Worm (Caenorhabditis elegans) whole organism, midembryonic: ENCODE data around the gene cex-2.

Experiments
- T22C8.4 ChIP-seq: fragments of 200-800 bp; sonication (Bioruptor generic); IDR thresholded peaks from 2 replicates; pipeline ENCODE4 v1.3.6; 2022; ENCODE audit warnings: missing genetic modification characterization, missing compliant biosample characterization
- flt-1 ChIP-seq: fragments of 200-800 bp; sonication (Bioruptor generic); IDR thresholded peaks from 2 replicates; pipeline ENCODE4 v1.3.6; 2022; ENCODE audit warnings: missing genetic modification characterization, missing compliant biosample characterization
- med-1 ChIP-seq: sonication (generic microtip); optimal IDR thresholded peaks from 2 replicates; lab custom pipeline; 2017; ENCODE audit warnings: missing genetic modification characterization, mild to moderate bottlenecking, missing compliant biosample characterization, antibody characterized with exemption, missing genetic modification reagents; ENCODE audit not compliant: insufficient read depth
- ref-1 ChIP-seq: fragments of 200-800 bp; sonication (Bioruptor generic); conservative IDR thresholded peaks from 2 replicates; pipeline ENCODE4 v1.3.6; 2022; ENCODE audit warnings: missing genetic modification reagents, missing genetic modification characterization, missing compliant biosample characterization
- tab-1 ChIP-seq: fragments of 200-800 bp; sonication (Bioruptor generic); IDR thresholded peaks from 2 replicates; pipeline ENCODE4 v1.3.6; 2022; ENCODE audit warnings: missing genetic modification characterization, missing compliant biosample characterization
- ztf-23 ChIP-seq: fragments of 200-800 bp; sonication (Bioruptor generic); IDR thresholded peaks from 2 replicates; pipeline ENCODE4 v1.3.6; 2022; ENCODE audit warnings: missing genetic modification reagents, missing genetic modification characterization, missing compliant biosample characterization
- ztf-29 ChIP-seq: fragments of 200-800 bp; sonication (Bioruptor generic); IDR thresholded peaks from 2 replicates; pipeline ENCODE4 v1.3.6; 2022; ENCODE audit warnings: missing genetic modification reagents, missing genetic modification characterization, missing compliant biosample characterization

DNA sequence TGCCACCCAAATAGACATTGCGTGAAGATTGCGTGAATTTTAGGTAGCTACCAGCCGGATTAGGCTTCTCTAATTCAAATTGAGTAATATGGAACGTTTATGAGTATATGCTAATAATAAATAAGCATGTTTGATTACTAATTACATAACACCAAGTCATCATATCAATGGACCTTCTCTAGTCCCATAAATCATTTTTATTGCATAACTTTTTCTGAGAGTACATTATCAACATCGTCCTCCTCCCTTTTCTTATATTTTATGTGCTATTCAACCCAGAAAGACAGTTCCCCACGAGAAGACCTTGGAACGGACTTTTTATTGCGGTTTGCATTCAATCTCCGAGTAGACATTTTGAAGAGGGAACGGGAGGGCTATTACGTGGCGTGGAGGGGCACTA, 22.9 kb downstream of the cex-2 start:
- TF ChIP-seq ztf-23 (GFP tag; lab: Robert Waterston, UW) (no peak), tab-1 (no peak), ref-1 (GFP tag; lab: Robert Waterston, UW) (no peak), flt-1 (GFP tag; lab: Robert Waterston, UW) (peak; percentile 61; the same call in 1 of the 2 replicates), ztf-29 (GFP tag; lab: Robert Waterston, UW) (0 out of 2 replicates have a peak, but pooled peaks have one; percentile 26), med-1 (GFP tag; lab: Kevin White, UChicago) (no peak), T22C8.4 (GFP tag; lab: Robert Waterston, UW) (no peak)
